In genomic region chrX:16811213-16811749, dm6 we compare ENCODE assay signal across 1 fruit fly cellular context.
A peak's percentile ranks its signal among the peaks of the same experiment; 100 is the strongest.
TF ChIP-seq lines count a peak whose summit lies in the region.

CG4829 (plus strand) TSS chrX:16811699.

TF ChIP-seq in whole organism, embryonic, 481 proteins besides CTCF, POLR2A, EP300 and RAD21 (continued from another document and continues in another):
- TF ChIP-seq vnd (GFP tag; IDR thresholded peaks at IDR 0.05; lab: Robert Waterston, UW; ENCODE audit: partially characterized antibody) (no peak), ham (GFP tag; IDR thresholded peaks at IDR 0.05; lab: Robert Waterston, UW) (peak; percentile 17; the same call in 1 of the 2 replicates), CG12219 (GFP tag; optimal IDR thresholded peaks at IDR 0.05; lab: Kevin White, UChicago) (peak; percentile 92), Hmr (GFP tag; optimal IDR thresholded peaks at IDR 0.05; lab: Kevin White, UChicago) (peak; percentile 83), TFAM (GFP tag; optimal IDR thresholded peaks at IDR 0.05; lab: Kevin White, UChicago) (no peak), CG8388 (GFP tag; optimal IDR thresholded peaks at IDR 0.05; lab: Kevin White, UChicago) (peak; percentile 79), ac (GFP tag; optimal IDR thresholded peaks at IDR 0.05; lab: Kevin White, UChicago) (peak; percentile 12), CG34376 (GFP tag; optimal IDR thresholded peaks at IDR 0.05; lab: Kevin White, UChicago) (peak; percentile 58), disco-r (GFP tag; optimal IDR thresholded peaks at IDR 0.05; lab: Kevin White, UChicago) (peak; percentile 61), CG17385 (GFP tag; optimal IDR thresholded peaks at IDR 0.05; lab: Kevin White, UChicago) (peak; percentile 85), ems (GFP tag; optimal IDR thresholded peaks at IDR 0.05; lab: Kevin White, UChicago) (peak; percentile 82), dmrt11E (tag; optimal IDR thresholded peaks at IDR 0.05; lab: Kevin White, UChicago) (peak; percentile 63), pros (GFP tag; optimal IDR thresholded peaks at IDR 0.05; lab: Kevin White, UChicago) (no peak), Sox100B (GFP tag; optimal IDR thresholded peaks at IDR 0.05; lab: Kevin White, UChicago) (peak; percentile 83), CG11398 (GFP tag; optimal IDR thresholded peaks at IDR 0.05; lab: Kevin White, UChicago) (peak; percentile 69), Rx (GFP tag; IDR thresholded peaks at IDR 0.05; lab: Robert Waterston, UW) (peak; percentile 77), slou (GFP tag; optimal IDR thresholded peaks at IDR 0.05; lab: Kevin White, UChicago) (peak; percentile 52), Atf-2 (GFP tag; optimal IDR thresholded peaks at IDR 0.05; lab: Kevin White, UChicago) (peak; percentile 77), HLH54F (GFP tag; optimal IDR thresholded peaks at IDR 0.05; lab: Kevin White, UChicago) (peak; percentile 81), CG15696 (tag; optimal IDR thresholded peaks at IDR 0.05; lab: Kevin White, UChicago) (peak; percentile 73), CG7987 (GFP tag; optimal IDR thresholded peaks at IDR 0.05; lab: Kevin White, UChicago) (peak; percentile 72), CG7372 (GFP tag; IDR thresholded peaks at IDR 0.05; lab: Robert Waterston, UW) (peak; percentile 79), CG6813 (GFP tag; optimal IDR thresholded peaks at IDR 0.05; lab: Kevin White, UChicago) (peak; percentile 89), CG7271 (tag; optimal IDR thresholded peaks at IDR 0.05; lab: Kevin White, UChicago) (peak; percentile 20), CG12104 (GFP tag; optimal IDR thresholded peaks at IDR 0.05; lab: Kevin White, UChicago) (peak; percentile 79), scrt (GFP tag; optimal IDR thresholded peaks at IDR 0.05; lab: Kevin White, UChicago) (peak; percentile 85), cas (GFP tag; IDR thresholded peaks at IDR 0.05; lab: Robert Waterston, UW) (0 out of 2 replicates have a peak, but pooled peaks have one; percentile 25), fd96Cb (tag; optimal IDR thresholded peaks at IDR 0.05; lab: Kevin White, UChicago) (peak; percentile 91), pita (GFP tag; optimal IDR thresholded peaks at IDR 0.05; lab: Kevin White, UChicago) (no peak), ssp (GFP tag; IDR thresholded peaks at IDR 0.05; lab: Robert Waterston, UW) (peak; percentile 79), ERR (GFP tag; optimal IDR thresholded peaks at IDR 0.05; lab: Kevin White, UChicago) (peak; percentile 74), CG17328 (GFP tag; IDR thresholded peaks at IDR 0.05; lab: Robert Waterston, UW) (peak; percentile 88), Max (GFP tag; optimal IDR thresholded peaks at IDR 0.05; lab: Kevin White, UChicago) (peak; percentile 79), CG16815 (GFP tag; optimal IDR thresholded peaks at IDR 0.05; lab: Kevin White, UChicago) (peak; percentile 63), CG7556 (GFP tag; optimal IDR thresholded peaks at IDR 0.05; lab: Kevin White, UChicago) (peak; percentile 81), Hey (tag; optimal IDR thresholded peaks at IDR 0.05; lab: Kevin White, UChicago) (peak; percentile 66), Lpt (GFP tag; optimal IDR thresholded peaks at IDR 0.05; lab: Kevin White, UChicago) (no peak), CG8478 (optimal IDR thresholded peaks at IDR 0.05; lab: Kevin White, UChicago) (no peak), CG9215 (GFP tag; IDR thresholded peaks at IDR 0.05; lab: Robert Waterston, UW) (peak; percentile 77), CG30431 (GFP tag; optimal IDR thresholded peaks at IDR 0.05; lab: Kevin White, UChicago) (peak; percentile 75), B-H1 (GFP tag; IDR thresholded peaks at IDR 0.05; lab: Robert Waterston, UW) (peak; percentile 82), CG4282 (GFP tag; optimal IDR thresholded peaks at IDR 0.05; lab: Kevin White, UChicago) (peak; percentile 71), CG2889 (GFP tag; IDR thresholded peaks at IDR 0.05; lab: Robert Waterston, UW) (peak; percentile 76; the same call in 2 of the 3 replicates), Dip2 (GFP tag; IDR thresholded peaks at IDR 0.05; lab: Robert Waterston, UW) (peak; percentile 45; the same call in 1 of the 2 replicates), sqz (GFP tag; optimal IDR thresholded peaks at IDR 0.05; lab: Kevin White, UChicago) (peak; percentile 88), CG10366 (GFP tag; IDR thresholded peaks at IDR 0.05; lab: Robert Waterston, UW) (peak; percentile 87), pan (optimal IDR thresholded peaks at IDR 0.05; lab: Kevin White, UChicago) (no peak), pan (GFP tag; optimal IDR thresholded peaks at IDR 0.05 in 1 of 2, IDR thresholded peaks at IDR 0.05 in 1 of 2) (peak in 1 of 2 experiments; percentile 88), kni (GFP tag; optimal IDR thresholded peaks at IDR 0.05; lab: Kevin White, UChicago) (peak; percentile 25), en (GFP tag; optimal IDR thresholded peaks at IDR 0.05; lab: Kevin White, UChicago) (peak; percentile 80), dati (GFP tag; IDR thresholded peaks at IDR 0.05; lab: Robert Waterston, UW) (peak; percentile 78), Jarid2 (GFP tag; optimal IDR thresholded peaks at IDR 0.05; lab: Kevin White, UChicago) (peak; percentile 64), dm (GFP tag; optimal IDR thresholded peaks at IDR 0.05; lab: Kevin White, UChicago) (peak; percentile 74), nerfin-2 (GFP tag; IDR thresholded peaks at IDR 0.05; lab: Robert Waterston, UW; ENCODE audit: partially characterized antibody) (no peak), CG13624 (GFP tag; optimal IDR thresholded peaks at IDR 0.05; lab: Kevin White, UChicago) (peak; percentile 86), CG42726 (GFP tag; IDR thresholded peaks at IDR 0.05; lab: Robert Waterston, UW; ENCODE audit: partially characterized antibody) (no peak), Kr (GFP tag; optimal IDR thresholded peaks at IDR 0.05; lab: Kevin White, UChicago) (no peak), jing (GFP tag; optimal IDR thresholded peaks at IDR 0.05; lab: Kevin White, UChicago) (peak; percentile 81), sna (GFP tag; IDR thresholded peaks at IDR 0.05; lab: Robert Waterston, UW; ENCODE audit: partially characterized antibody) (no peak), nerfin-1 (tag; optimal IDR thresholded peaks at IDR 0.05; lab: Kevin White, UChicago) (peak; percentile 88), Gug (GFP tag; IDR thresholded peaks at IDR 0.05; lab: Robert Waterston, UW) (peak; percentile 80), Ravus (GFP tag; IDR thresholded peaks at IDR 0.05; lab: Robert Waterston, UW) (peak; percentile 71), CG1832 (GFP tag; optimal IDR thresholded peaks at IDR 0.05; lab: Kevin White, UChicago) (no peak), stc (GFP tag; IDR thresholded peaks at IDR 0.05; lab: Robert Waterston, UW) (peak; percentile 87), Sry-δ (GFP tag; optimal IDR thresholded peaks at IDR 0.05; lab: Kevin White, UChicago) (peak; percentile 56), odd (GFP tag; optimal IDR thresholded peaks at IDR 0.05; lab: Kevin White, UChicago) (peak; percentile 82), Taf1 (GFP tag; IDR thresholded peaks at IDR 0.05; lab: Robert Waterston, UW) (peak; percentile 54), CG13296 (GFP tag; optimal IDR thresholded peaks at IDR 0.05; lab: Kevin White, UChicago) (peak; percentile 86), CG4617 (GFP tag; optimal IDR thresholded peaks at IDR 0.05; lab: Kevin White, UChicago; ENCODE audit: borderline replicate concordance) (peak; percentile 33), Myb (GFP tag; optimal IDR thresholded peaks at IDR 0.05; lab: Kevin White, UChicago) (peak; percentile 58), Gsc (GFP tag; IDR thresholded peaks at IDR 0.05; lab: Robert Waterston, UW) (peak; percentile 64), Nf-YC (tag; optimal IDR thresholded peaks at IDR 0.05; lab: Kevin White, UChicago) (peak; percentile 80), usp (GFP tag; optimal IDR thresholded peaks at IDR 0.05; lab: Kevin White, UChicago) (no peak), Sry-β (GFP tag; optimal IDR thresholded peaks at IDR 0.05; lab: Kevin White, UChicago) (peak; percentile 6), CG17568 (GFP tag; optimal IDR thresholded peaks at IDR 0.05; lab: Kevin White, UChicago) (peak; percentile 75), Ptx1 (GFP tag; IDR thresholded peaks at IDR 0.05; lab: Robert Waterston, UW) (peak; percentile 90), CG2116 (GFP tag; optimal IDR thresholded peaks at IDR 0.05; lab: Kevin White, UChicago) (peak; percentile 22), CG9797 (GFP tag; optimal IDR thresholded peaks at IDR 0.05; lab: Kevin White, UChicago) (no peak), BtbVII (GFP tag; optimal IDR thresholded peaks at IDR 0.05; lab: Kevin White, UChicago) (peak; percentile 79), CG1602 (GFP tag; optimal IDR thresholded peaks at IDR 0.05; lab: Kevin White, UChicago) (peak; percentile 75), CG16779 (GFP tag; IDR thresholded peaks at IDR 0.05; lab: Robert Waterston, UW) (0 out of 2 replicates have a peak, but pooled peaks have one; percentile 49), wek (GFP tag; optimal IDR thresholded peaks at IDR 0.05; lab: Kevin White, UChicago) (peak; percentile 84), CG31224 (GFP tag; IDR thresholded peaks at IDR 0.05; lab: Robert Waterston, UW) (peak; percentile 83), Tbp (GFP tag; optimal IDR thresholded peaks at IDR 0.05; lab: Kevin White, UChicago) (no peak), CG10462 (GFP tag; optimal IDR thresholded peaks at IDR 0.05; lab: Kevin White, UChicago) (peak; percentile 53), hbn (GFP tag; IDR thresholded peaks at IDR 0.05; lab: Robert Waterston, UW; ENCODE audit: partially characterized antibody) (no peak), nmo (GFP tag; optimal IDR thresholded peaks at IDR 0.05; lab: Kevin White, UChicago) (peak; percentile 91), CG10565 (GFP tag; optimal IDR thresholded peaks at IDR 0.05; lab: Kevin White, UChicago) (peak; percentile 40), CG4730 (GFP tag; IDR thresholded peaks at IDR 0.05; lab: Robert Waterston, UW) (peak; percentile 83), E2f1 (GFP tag; IDR thresholded peaks at IDR 0.05; lab: Robert Waterston, UW) (peak; percentile 85), salm (tag; optimal IDR thresholded peaks at IDR 0.05; lab: Kevin White, UChicago) (peak; percentile 81), B-H2 (GFP tag; optimal IDR thresholded peaks at IDR 0.05; lab: Kevin White, UChicago) (peak; percentile 75), CG7963 (GFP tag; IDR thresholded peaks at IDR 0.05; lab: Robert Waterston, UW; ENCODE audit: partially characterized antibody) (no peak), CG9609 (GFP tag; optimal IDR thresholded peaks at IDR 0.05; lab: Kevin White, UChicago) (peak; percentile 81), unc-4 (GFP tag; IDR thresholded peaks at IDR 0.05; lab: Robert Waterston, UW; ENCODE audit: partially characterized antibody) (no peak), CG18764 (GFP tag; optimal IDR thresholded peaks at IDR 0.05; lab: Kevin White, UChicago) (peak; percentile 77), MBD-R2 (GFP tag; IDR thresholded peaks at IDR 0.05; lab: Robert Waterston, UW) (peak; percentile 68), CG2678 (tag; optimal IDR thresholded peaks at IDR 0.05; lab: Kevin White, UChicago) (peak; percentile 94), sr (GFP tag; IDR thresholded peaks at IDR 0.05; lab: Robert Waterston, UW) (peak; percentile 92), gcm2 (GFP tag; optimal IDR thresholded peaks at IDR 0.05; lab: Kevin White, UChicago) (peak; percentile 67), Six4 (GFP tag; optimal IDR thresholded peaks at IDR 0.05; lab: Kevin White, UChicago) (peak; percentile 82), zen2 (GFP tag; IDR thresholded peaks at IDR 0.05; lab: Robert Waterston, UW; ENCODE audit: partially characterized antibody) (no peak), GATAe (GFP tag; conservative IDR thresholded peaks at IDR 0.05; lab: Robert Waterston, UW) (no peak), CG18011 (GFP tag; optimal IDR thresholded peaks at IDR 0.05; lab: Kevin White, UChicago) (peak; percentile 52), gfzf (GFP tag; optimal IDR thresholded peaks at IDR 0.05; lab: Kevin White, UChicago) (no peak), E2f2 (GFP tag; IDR thresholded peaks at IDR 0.05; lab: Robert Waterston, UW) (peak; percentile 65), CG2120 (GFP tag; optimal IDR thresholded peaks at IDR 0.05; lab: Kevin White, UChicago) (peak; percentile 85), CG12155 (GFP tag; optimal IDR thresholded peaks at IDR 0.05; lab: Kevin White, UChicago) (peak; percentile 70), HHEX (GFP tag; optimal IDR thresholded peaks at IDR 0.05; lab: Kevin White, UChicago) (peak; percentile 90), CG6854 (GFP tag; optimal IDR thresholded peaks at IDR 0.05; lab: Kevin White, UChicago) (peak; percentile 76), CG16863 (GFP tag; optimal IDR thresholded peaks at IDR 0.05; lab: Kevin White, UChicago) (peak; percentile 82), her (GFP tag; optimal IDR thresholded peaks at IDR 0.05; lab: Kevin White, UChicago) (peak; percentile 86), CG10321 (GFP tag; IDR thresholded peaks at IDR 0.05; lab: Robert Waterston, UW) (peak; percentile 15; the same call in 1 of the 2 replicates), CG13424 (tag; optimal IDR thresholded peaks at IDR 0.05; lab: Kevin White, UChicago) (peak; percentile 92), CG32767 (GFP tag; IDR thresholded peaks at IDR 0.05; lab: Robert Waterston, UW) (peak; percentile 72), sisA (GFP tag; IDR thresholded peaks at IDR 0.05; lab: Robert Waterston, UW) (peak; percentile 92), NC2β (GFP tag; optimal IDR thresholded peaks at IDR 0.05; lab: Kevin White, UChicago) (peak; percentile 66), zf30C (GFP tag; optimal IDR thresholded peaks at IDR 0.05; lab: Kevin White, UChicago) (no peak), CG17359 (tag; optimal IDR thresholded peaks at IDR 0.05; lab: Kevin White, UChicago) (peak; percentile 94), phol (tag; optimal IDR thresholded peaks at IDR 0.05; lab: Kevin White, UChicago) (peak; percentile 88), vvl (GFP tag; IDR thresholded peaks at IDR 0.05; lab: Robert Waterston, UW) (peak; percentile 94), CG6654 (GFP tag; optimal IDR thresholded peaks at IDR 0.05; lab: Kevin White, UChicago) (peak; percentile 71), ttk (GFP tag; IDR thresholded peaks at IDR 0.05; lab: Robert Waterston, UW) (peak; percentile 84), CG32532 (GFP tag; IDR thresholded peaks at IDR 0.05; lab: Robert Waterston, UW) (peak; percentile 84), HmgZ (tag; optimal IDR thresholded peaks at IDR 0.05; lab: Kevin White, UChicago) (peak; percentile 88), z (GFP tag; IDR thresholded peaks at IDR 0.05; lab: Robert Waterston, UW) (0 out of 3 replicates have a peak, but pooled peaks have one; percentile 30), ap (GFP tag; IDR thresholded peaks at IDR 0.05; lab: Robert Waterston, UW) (peak; percentile 83), CG11560 (tag; IDR thresholded peaks at IDR 0.05; lab: Robert Waterston, UW) (peak; percentile 69), HLH4C (GFP tag; IDR thresholded peaks at IDR 0.05; lab: Robert Waterston, UW; ENCODE audit: partially characterized antibody) (no peak), grau (tag; optimal IDR thresholded peaks at IDR 0.05; lab: Kevin White, UChicago) (peak; percentile 87)
